Worm (Caenorhabditis elegans) whole organism, L1 larva: ENCODE results near the gene lron-1.
A peak's percentile ranks its signal among the peaks of the same experiment; 100 is the strongest.

Source experiments
- C16A3.4 ChIP-seq: fragments of 150-350 bp; optimal IDR thresholded peaks from 2 replicates; lab custom pipeline; 2014; ENCODE audit warnings: missing biosample characterization, missing genetic modification characterization
- aha-1 ChIP-seq: fragments of 150-350 bp; optimal IDR thresholded peaks from 2 replicates; lab custom pipeline; 2014; ENCODE audit warnings: missing biosample characterization, missing genetic modification characterization
- ama-1 ChIP-seq: fragments of 150-350 bp; optimal IDR thresholded peaks from 2 replicates; lab custom pipeline; 2014
- blmp-1 ChIP-seq: fragments of 150-350 bp; optimal IDR thresholded peaks from 2 replicates; lab custom pipeline; 2014; ENCODE audit warnings: missing biosample characterization, missing genetic modification characterization
- ceh-8 ChIP-seq: fragments of 200-800 bp; sonication (Bioruptor generic); optimal IDR thresholded peaks from 2 replicates; lab custom pipeline; 2018; ENCODE audit warnings: mild to moderate bottlenecking, missing genetic modification characterization, moderate library complexity, missing compliant biosample characterization
- ceh-82 ChIP-seq, 3 experiments: fragments of 150-350 bp in 1 of 3; sonication (generic microtip) in 2 of 3; optimal IDR thresholded peaks; 2 replicates each; lab custom pipeline; 2014 to 2017; ENCODE audit warnings: missing biosample characterization in 3 of 3, missing genetic modification characterization in 3 of 3
- ceh-88 ChIP-seq: fragments of 200-800 bp; sonication (Bioruptor generic); IDR thresholded peaks from 2 replicates; pipeline ENCODE4 v1.3.6; 2022; ENCODE audit warnings: missing genetic modification characterization, missing compliant biosample characterization
- ceh-90 ChIP-seq: sonication (generic microtip); optimal IDR thresholded peaks from 2 replicates; lab custom pipeline; 2016; ENCODE audit warnings: missing genetic modification characterization, missing compliant biosample characterization
- dpl-1 ChIP-seq, 3 experiments: fragments of 150-350 bp in 2 of 3; sonication (generic microtip) in 1 of 3; optimal IDR thresholded peaks; 2 replicates each; lab custom pipeline; 2014 to 2017; ENCODE audit warnings: missing biosample characterization in 3 of 3, missing genetic modification characterization in 3 of 3, missing genetic modification reagents in 3 of 3
- efl-3 ChIP-seq: fragments of 200-800 bp; sonication (Bioruptor generic); optimal IDR thresholded peaks from 2 replicates; lab custom pipeline; 2018; ENCODE audit warnings: mild to moderate bottlenecking, missing genetic modification characterization, missing compliant biosample characterization
- egl-13 ChIP-seq: sonication (generic microtip); optimal IDR thresholded peaks from 2 replicates; lab custom pipeline; 2016; ENCODE audit warnings: missing genotype, missing genetic modification reagents, missing genetic modification characterization, missing compliant biosample characterization
- egl-27 ChIP-seq, 2 experiments: fragments of 150-350 bp in 1 of 2; sonication (generic microtip); optimal IDR thresholded peaks; 3 replicates each; lab custom pipeline; 2017 to 2018; ENCODE audit warnings: missing biosample characterization in 2 of 2, missing genetic modification characterization in 2 of 2, missing genetic modification reagents in 2 of 2
- elt-3 ChIP-seq, 6 experiments: fragments of 150-350 bp in 1 of 6; sonication (generic microtip); optimal IDR thresholded peaks; 2 replicates each; lab custom pipeline; 2017 to 2018; ENCODE audit warnings: missing biosample characterization in 6 of 6, missing genetic modification characterization in 6 of 6, inconsistent platforms in 1 of 6
- fkh-10 ChIP-seq: sonication (generic microtip); optimal IDR thresholded peaks from 2 replicates; lab custom pipeline; 2017; ENCODE audit warnings: missing biosample characterization, missing genetic modification reagents, missing genetic modification characterization
- fkh-4 ChIP-seq: sonication (generic microtip); optimal IDR thresholded peaks from 2 replicates; lab custom pipeline; 2016; ENCODE audit warnings: missing compliant biosample characterization, missing genetic modification characterization, borderline replicate concordance
- fkh-8 ChIP-seq: sonication (generic microtip); optimal IDR thresholded peaks from 2 replicates; lab custom pipeline; 2016; ENCODE audit warnings: mild to moderate bottlenecking, missing genetic modification characterization, missing compliant biosample characterization
- fos-1 ChIP-seq: fragments of 150-350 bp; optimal IDR thresholded peaks from 2 replicates; lab custom pipeline; 2014; ENCODE audit warnings: missing biosample characterization, missing genetic modification characterization
- hlh-4 ChIP-seq: sonication (generic microtip); optimal IDR thresholded peaks from 2 replicates; lab custom pipeline; 2016; ENCODE audit warnings: mild to moderate bottlenecking, missing genetic modification characterization, missing compliant biosample characterization
- irx-1 ChIP-seq: sonication (generic microtip); optimal IDR thresholded peaks from 2 replicates; lab custom pipeline; 2016; ENCODE audit warnings: missing genetic modification characterization, missing compliant biosample characterization
- jun-1 ChIP-seq: fragments of 150-350 bp; optimal IDR thresholded peaks from 2 replicates; lab custom pipeline; 2014; ENCODE audit warnings: missing biosample characterization, missing genetic modification reagents, missing genetic modification characterization
- lin-13 ChIP-seq: fragments of 150-350 bp; optimal IDR thresholded peaks from 2 replicates; lab custom pipeline; 2014; ENCODE audit warnings: missing biosample characterization, missing genetic modification reagents, missing genetic modification characterization
- lin-14 ChIP-seq: fragments of 200-800 bp; sonication (Bioruptor generic); optimal IDR thresholded peaks from 2 replicates; lab custom pipeline; 2018; ENCODE audit warnings: mild to moderate bottlenecking, missing genetic modification characterization, moderate library complexity, missing compliant biosample characterization
- lin-15B ChIP-seq: fragments of 150-350 bp; sonication (generic microtip); optimal IDR thresholded peaks from 3 replicates; lab custom pipeline; 2014; ENCODE audit warnings: missing biosample characterization, missing genetic modification characterization
- lin-39 ChIP-seq: fragments of 150-350 bp; optimal IDR thresholded peaks from 2 replicates; lab custom pipeline; 2014; ENCODE audit warnings: missing biosample characterization, missing genetic modification reagents, missing genetic modification characterization
- lir-3 ChIP-seq: sonication (generic microtip); optimal IDR thresholded peaks from 2 replicates; lab custom pipeline; 2016; ENCODE audit warnings: mild to moderate bottlenecking, missing genetic modification characterization, moderate library complexity, missing compliant biosample characterization; ENCODE audit not compliant: poor library complexity
- lsy-2 ChIP-seq, 2 experiments: fragments of 150-350 bp; optimal IDR thresholded peaks; 2 replicates each; lab custom pipeline; 2014; ENCODE audit warnings: missing biosample characterization in 2 of 2, missing genetic modification characterization in 2 of 2
- mef-2 ChIP-seq: fragments of 150-350 bp; optimal IDR thresholded peaks from 2 replicates; lab custom pipeline; 2014; ENCODE audit warnings: missing biosample characterization, missing genetic modification characterization
- mep-1 ChIP-seq: fragments of 150-350 bp; optimal IDR thresholded peaks from 2 replicates; lab custom pipeline; 2014; ENCODE audit warnings: missing biosample characterization, missing genetic modification characterization
- nhr-11 ChIP-seq: fragments of 150-350 bp; optimal IDR thresholded peaks from 2 replicates; lab custom pipeline; 2014; ENCODE audit warnings: missing biosample characterization, missing genetic modification characterization
- nhr-12 ChIP-seq: sonication (generic microtip); optimal IDR thresholded peaks from 2 replicates; lab custom pipeline; 2017; ENCODE audit warnings: missing biosample characterization, missing genetic modification characterization
- nhr-237 ChIP-seq: fragments of 150-350 bp; optimal IDR thresholded peaks from 2 replicates; lab custom pipeline; 2014; ENCODE audit warnings: missing biosample characterization, missing genetic modification characterization
- nhr-47 ChIP-seq: sonication (generic microtip); optimal IDR thresholded peaks from 2 replicates; lab custom pipeline; 2016; ENCODE audit warnings: mild to moderate bottlenecking, missing genetic modification characterization, moderate library complexity, missing compliant biosample characterization
- nhr-71 ChIP-seq: sonication (generic microtip); optimal IDR thresholded peaks from 2 replicates; lab custom pipeline; 2016; ENCODE audit warnings: mild to moderate bottlenecking, missing genetic modification characterization, moderate library complexity, missing compliant biosample characterization
- nhr-76 ChIP-seq: sonication (generic microtip); optimal IDR thresholded peaks from 2 replicates; lab custom pipeline; 2017; ENCODE audit warnings: missing biosample characterization, missing genetic modification characterization
- nhr-77 ChIP-seq: fragments of 150-350 bp; optimal IDR thresholded peaks from 2 replicates; lab custom pipeline; 2014; ENCODE audit warnings: missing biosample characterization, missing genetic modification characterization
- nhr-85 ChIP-seq: sonication (generic microtip); peaks from one replicate; lab custom pipeline; 2016; ENCODE audit warnings: missing genetic modification characterization, inconsistent platforms, missing compliant biosample characterization
- nhr-90 ChIP-seq: sonication (generic microtip); optimal IDR thresholded peaks from 2 replicates; lab custom pipeline; 2016; ENCODE audit warnings: mild to moderate bottlenecking, missing genetic modification characterization, missing compliant biosample characterization; ENCODE audit not compliant: poor library complexity
- pag-3 ChIP-seq: sonication (generic microtip); optimal IDR thresholded peaks from 2 replicates; lab custom pipeline; 2017; ENCODE audit warnings: missing genetic modification characterization, mild to moderate bottlenecking, missing compliant biosample characterization, antibody characterized with exemption, borderline replicate concordance; ENCODE audit not compliant: insufficient read depth
- pax-3 ChIP-seq: fragments of 200-800 bp; sonication (Bioruptor generic); optimal IDR thresholded peaks from 2 replicates; lab custom pipeline; 2018; ENCODE audit warnings: mild to moderate bottlenecking, missing genetic modification characterization, moderate library complexity, missing compliant biosample characterization
- rnt-1 ChIP-seq: sonication (generic microtip); optimal IDR thresholded peaks from 2 replicates; lab custom pipeline; 2016; ENCODE audit warnings: mild to moderate bottlenecking, missing genetic modification characterization, moderate library complexity, missing compliant biosample characterization
- snpc-4 ChIP-seq: fragments of 150-350 bp; optimal IDR thresholded peaks from 2 replicates; lab custom pipeline; 2014; ENCODE audit warnings: missing biosample characterization, missing genetic modification characterization
- sptf-1 ChIP-seq: fragments of 150-350 bp; optimal IDR thresholded peaks from 2 replicates; lab custom pipeline; 2014; ENCODE audit warnings: missing biosample characterization, missing genetic modification characterization
- swsn-7 ChIP-seq: sonication (generic microtip); optimal IDR thresholded peaks from 2 replicates; lab custom pipeline; 2016; ENCODE audit warnings: missing genetic modification characterization, missing compliant biosample characterization
- tbx-2 ChIP-seq: sonication (generic microtip); optimal IDR thresholded peaks from 2 replicates; lab custom pipeline; 2016; ENCODE audit warnings: missing genetic modification characterization, missing compliant biosample characterization
- unc-130 ChIP-seq: fragments of 150-350 bp; optimal IDR thresholded peaks from 2 replicates; lab custom pipeline; 2017; ENCODE audit warnings: missing biosample characterization, missing genetic modification characterization, inconsistent platforms
- unc-62 ChIP-seq: fragments of 150-350 bp; optimal IDR thresholded peaks from 2 replicates; lab custom pipeline; 2014; ENCODE audit warnings: missing biosample characterization, missing genetic modification reagents, missing genetic modification characterization
- unc-86 ChIP-seq: sonication (generic microtip); optimal IDR thresholded peaks from 2 replicates; lab custom pipeline; 2016; ENCODE audit warnings: missing genetic modification characterization, missing compliant biosample characterization
- xbp-1 ChIP-seq: sonication (generic microtip); optimal IDR thresholded peaks from 2 replicates; lab custom pipeline; 2016; ENCODE audit warnings: missing genetic modification characterization, missing compliant biosample characterization
- zip-4 ChIP-seq: fragments of 200-800 bp; sonication (Bioruptor generic); optimal IDR thresholded peaks from 2 replicates; lab custom pipeline; 2018; ENCODE audit warnings: mild to moderate bottlenecking, missing genetic modification characterization, moderate library complexity, missing compliant biosample characterization

The lron-1 gene

DNA sequence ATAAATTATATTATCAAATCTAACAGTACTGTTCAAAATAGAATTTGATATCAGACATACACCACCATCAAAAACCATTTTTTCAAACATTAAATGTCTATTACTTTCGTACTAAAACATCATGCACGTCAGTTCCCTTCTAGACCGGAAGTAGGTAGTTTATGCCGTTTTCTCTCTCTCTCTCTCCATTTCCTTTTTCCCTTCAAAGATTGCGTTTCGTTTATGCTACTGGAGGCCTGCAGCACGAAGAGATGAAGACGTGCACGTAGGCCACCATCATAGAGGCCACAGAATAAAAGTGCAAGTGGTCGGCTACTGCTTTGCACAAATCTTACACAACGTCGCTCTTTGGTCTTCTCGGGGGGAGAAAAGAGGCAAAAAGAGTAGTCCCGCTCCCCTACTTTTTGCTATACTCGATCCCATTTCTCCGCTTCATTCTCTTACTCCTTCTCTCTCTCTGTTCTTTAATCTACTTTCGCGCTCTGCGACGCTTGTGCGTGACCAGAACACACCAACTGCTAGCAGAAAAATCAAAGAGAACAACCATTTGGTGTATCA is 11.0 kb upstream of the lron-1 start (continued):
- TF ChIP-seq nhr-90 (tag; lab: Kevin White, UChicago): peak; percentile 22
- no peak for TF ChIP-seq ama-1 (lab: Kevin White, UChicago)
- no peak for TF ChIP-seq fkh-4
- no peak for TF ChIP-seq sptf-1 (tag; lab: Kevin White, UChicago)
- TF ChIP-seq nhr-85 (tag; lab: Kevin White, UChicago): peak; percentile 87
- peak; percentile 83 for TF ChIP-seq fkh-8
- TF ChIP-seq lsy-2 (tag; optimal IDR thresholded peaks at IDR 0.05; lab: Kevin White, UChicago): peak; percentile 23 to 75
- peak in 1 of 3 experiments; percentile 45 for TF ChIP-seq ceh-82 (tag; optimal IDR thresholded peaks at IDR 0.05; lab: Kevin White, UChicago)
- TF ChIP-seq nhr-12 (tag; lab: Kevin White, UChicago): no peak
- peak; percentile 61 for TF ChIP-seq unc-86
- no peak for TF ChIP-seq aha-1 (tag; lab: Kevin White, UChicago)
- TF ChIP-seq nhr-47 (tag; lab: Kevin White, UChicago): peak; percentile 76
- no peak for TF ChIP-seq nhr-76 (tag; lab: Kevin White, UChicago)
- no peak for TF ChIP-seq mef-2 (tag; lab: Kevin White, UChicago)
- TF ChIP-seq mep-1: peak; percentile 44
- TF ChIP-seq nhr-77 (tag; lab: Kevin White, UChicago): peak; percentile 57
- TF ChIP-seq dpl-1 (GFP tag; optimal IDR thresholded peaks at IDR 0.05; lab: Kevin White, UChicago): no peak
- TF ChIP-seq egl-13 (tag; lab: Kevin White, UChicago): peak; percentile 86
- TF ChIP-seq lin-39 (tag; lab: Kevin White, UChicago): no peak
- TF ChIP-seq rnt-1 (tag; lab: Kevin White, UChicago): peak; percentile 84
- TF ChIP-seq irx-1 (tag; lab: Kevin White, UChicago): peak; percentile 7
- no peak for TF ChIP-seq nhr-237 (tag; lab: Kevin White, UChicago)
- no peak for TF ChIP-seq ceh-88 (GFP tag; lab: Robert Waterston, UW)
- peak; percentile 50 for TF ChIP-seq blmp-1 (tag; lab: Kevin White, UChicago)
- TF ChIP-seq jun-1 (tag; lab: Kevin White, UChicago): no peak
- no peak for TF ChIP-seq pag-3
- peak; percentile 51 for TF ChIP-seq unc-130 (tag; lab: Kevin White, UChicago)
- peak; percentile 4 for TF ChIP-seq pax-3 (tag; lab: Kevin White, UChicago)
- TF ChIP-seq egl-27 (tag; optimal IDR thresholded peaks at IDR 0.05; lab: Kevin White, UChicago): peak in 1 of 2 experiments; percentile 8
- TF ChIP-seq lin-13 (GFP tag; lab: Kevin White, UChicago): no peak
- TF ChIP-seq fkh-10 (GFP tag; lab: Kevin White, UChicago): peak; percentile 93
- no peak for TF ChIP-seq snpc-4 (tag; lab: Kevin White, UChicago)
- peak; percentile 41 for TF ChIP-seq xbp-1 (tag; lab: Kevin White, UChicago)

DNA sequence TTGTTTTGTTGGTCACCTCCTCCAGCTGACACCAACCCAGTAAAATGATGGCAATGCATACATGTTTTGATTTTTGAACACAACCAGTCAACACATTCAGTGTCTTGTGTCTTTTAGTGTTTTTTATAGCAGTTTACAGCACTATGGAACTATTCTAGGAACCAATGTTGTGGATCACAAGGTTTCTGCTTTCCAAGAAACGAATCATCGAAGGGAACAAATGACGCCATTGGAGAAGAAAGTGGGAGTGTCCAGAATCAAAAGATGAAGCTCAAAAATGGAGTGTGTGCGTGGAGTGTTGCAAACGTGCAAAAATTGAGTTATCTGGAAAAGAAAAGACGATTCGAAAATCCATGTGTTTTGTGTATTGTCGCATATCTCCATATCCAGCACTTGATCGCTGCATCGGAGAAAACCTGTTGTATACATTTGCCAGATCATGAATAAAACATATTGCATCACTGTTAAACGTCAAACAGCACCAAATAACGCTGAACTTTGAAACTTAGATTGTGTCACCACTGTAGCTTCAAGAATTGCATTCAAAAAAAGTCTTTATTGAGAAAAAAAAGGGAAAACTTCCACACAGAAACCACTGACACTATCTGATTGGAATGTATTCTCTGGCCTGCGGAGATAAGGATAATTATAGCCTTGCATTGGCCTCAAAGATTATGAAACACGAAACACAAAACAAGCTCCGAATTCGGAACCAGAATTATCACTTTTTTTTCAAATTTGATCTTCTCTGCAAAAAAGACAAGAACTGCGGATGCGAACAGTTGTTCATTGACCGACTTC is 10.0 kb upstream of the lron-1 start:
- peak; percentile 8 for TF ChIP-seq fos-1 (tag; lab: Kevin White, UChicago)
- peak; percentile 73 for TF ChIP-seq blmp-1 (tag; lab: Kevin White, UChicago)
- no peak for TF ChIP-seq ceh-90 (tag; lab: Kevin White, UChicago)
- TF ChIP-seq lir-3 (tag; lab: Kevin White, UChicago): peak; percentile 35
- no peak for TF ChIP-seq C16A3.4 (tag; lab: Kevin White, UChicago)
- TF ChIP-seq fkh-10 (GFP tag; lab: Kevin White, UChicago): peak; percentile 75
- peak; percentile 61 for TF ChIP-seq ceh-8
- TF ChIP-seq fkh-8: peak; percentile 99
- peak; percentile 96 for TF ChIP-seq nhr-47 (tag; lab: Kevin White, UChicago)
- peak; percentile 25 for TF ChIP-seq zip-4 (GFP tag; lab: Kevin White, UChicago)
- TF ChIP-seq efl-3 (GFP tag; lab: Kevin White, UChicago): no peak
- TF ChIP-seq nhr-11: peak; percentile 81
- TF ChIP-seq unc-62 (GFP tag; lab: Kevin White, UChicago): no peak
- TF ChIP-seq nhr-71 (tag; lab: Kevin White, UChicago): peak; percentile 98
- peak; percentile 88 for TF ChIP-seq mef-2 (tag; lab: Kevin White, UChicago)
- TF ChIP-seq mep-1: peak; percentile 46
- TF ChIP-seq elt-3 (tag; optimal IDR thresholded peaks at IDR 0.05; lab: Kevin White, UChicago): peak in 2 of 6 experiments; percentile 6 to 35
- no peak for TF ChIP-seq tbx-2
- peak; percentile 87 for TF ChIP-seq pax-3 (tag; lab: Kevin White, UChicago)
- peak; percentile 56 for TF ChIP-seq hlh-4
- peak; percentile 82 for TF ChIP-seq lin-14 (GFP tag; lab: Kevin White, UChicago)
- peak in 1 of 3 experiments; percentile 4 for TF ChIP-seq dpl-1 (GFP tag; optimal IDR thresholded peaks at IDR 0.05; lab: Kevin White, UChicago)
- TF ChIP-seq ama-1 (lab: Kevin White, UChicago): no peak
- TF ChIP-seq swsn-7 (tag; lab: Kevin White, UChicago): peak; percentile 82
- TF ChIP-seq lin-15B (tag; lab: Kevin White, UChicago): no peak
